Fruit fly (Drosophila melanogaster) whole organism, embryonic: ENCODE data around the gene CG44437.

Source experiments
- CG10267 ChIP-seq: fragments of 200-800 bp; sonication (Bioruptor generic); optimal IDR thresholded peaks from 2 replicates; lab custom pipeline; 2018; ENCODE audit warnings: missing biosample characterization, mild to moderate bottlenecking, missing genetic modification characterization, moderate library complexity
- CG10366 ChIP-seq: fragments of 200-800 bp; sonication (Bioruptor generic); IDR thresholded peaks from 2 replicates; pipeline ENCODE4 v1.3.6; 2022; ENCODE audit warnings: missing biosample characterization, missing genetic modification characterization
- CG11560 ChIP-seq: fragments of 200-800 bp; sonication (Bioruptor generic); IDR thresholded peaks from 3 replicates; pipeline ENCODE4 v1.3.6; 2022; ENCODE audit warnings: missing biosample characterization, missing genetic modification characterization
- CG11723 ChIP-seq: fragments of 200-800 bp; sonication (Bioruptor generic); optimal IDR thresholded peaks from 2 replicates; lab custom pipeline; 2017; ENCODE audit warnings: missing biosample characterization, mild to moderate bottlenecking, missing genetic modification characterization
- CG13296 ChIP-seq: fragments of 200-800 bp; sonication (Bioruptor generic); optimal IDR thresholded peaks from 3 replicates; lab custom pipeline; 2018; ENCODE audit warnings: missing biosample characterization, mild to moderate bottlenecking, missing genetic modification characterization
- CG13424 ChIP-seq: fragments of 200-800 bp; sonication (Bioruptor generic); optimal IDR thresholded peaks from 2 replicates; lab custom pipeline; 2019; ENCODE audit warnings: missing biosample characterization, mild to moderate bottlenecking, missing genetic modification characterization, moderate library complexity
- CG15479 ChIP-seq: fragments of 200-800 bp; sonication (Bioruptor generic); optimal IDR thresholded peaks from 3 replicates; lab custom pipeline; 2019; ENCODE audit warnings: missing biosample characterization, mild to moderate bottlenecking, missing genetic modification characterization, moderate library complexity
- CG2199 ChIP-seq: fragments of 200-800 bp; sonication (Bioruptor generic); IDR thresholded peaks from 3 replicates; pipeline ENCODE4 v1.3.6; 2022; ENCODE audit warnings: missing biosample characterization, missing genetic modification characterization
- CG2875 ChIP-seq: fragments of 200-800 bp; sonication (Bioruptor generic); optimal IDR thresholded peaks from 2 replicates; lab custom pipeline; 2017; ENCODE audit warnings: missing biosample characterization, mild to moderate bottlenecking, missing genetic modification characterization, missing genetic modification reagents
- CG31224 ChIP-seq: fragments of 200-800 bp; sonication (Bioruptor generic); IDR thresholded peaks from 2 replicates; pipeline ENCODE4 v1.3.6; 2022; ENCODE audit warnings: missing biosample characterization, missing genetic modification characterization
- CG32772 ChIP-seq: fragments of 200-800 bp; sonication (Bioruptor generic); IDR thresholded peaks from 2 replicates; pipeline ENCODE4 v1.3.6; 2022; ENCODE audit warnings: missing biosample characterization, missing genetic modification characterization
- CG3726 ChIP-seq: fragments of 200-800 bp; sonication (Bioruptor generic); IDR thresholded peaks from 3 replicates; pipeline ENCODE4, ENCODE4 v1.3.6; 2022; ENCODE audit warnings: missing biosample characterization, missing genetic modification characterization
- CG7357 ChIP-seq: fragments of 200-800 bp; sonication (Bioruptor generic); IDR thresholded peaks from 3 replicates; pipeline ENCODE4 v1.3.6; 2022; ENCODE audit warnings: missing biosample characterization, missing genetic modification characterization
- CG7372 ChIP-seq: fragments of 200-800 bp; sonication (Bioruptor generic); IDR thresholded peaks from 2 replicates; pipeline ENCODE4 v1.3.6; 2022; ENCODE audit warnings: missing biosample characterization, missing genetic modification characterization
- CG8359 ChIP-seq: fragments of 200-800 bp; sonication (Bioruptor generic); optimal IDR thresholded peaks from 2 replicates; lab custom pipeline; 2017; ENCODE audit warnings: missing biosample characterization, mild to moderate bottlenecking, missing genetic modification characterization, borderline replicate concordance
- Camta ChIP-seq: fragments of 200-800 bp; sonication (Bioruptor generic); optimal IDR thresholded peaks from 2 replicates; lab custom pipeline; 2016; ENCODE audit warnings: missing biosample characterization, missing genetic modification characterization
- Drgx ChIP-seq: fragments of 200-800 bp; sonication (Bioruptor generic); IDR thresholded peaks from 2 replicates; pipeline ENCODE4 v1.3.6; 2022; ENCODE audit warnings: missing biosample characterization, missing genetic modification characterization
- Ets65A ChIP-seq: fragments of 200-800 bp; sonication (Bioruptor generic); peaks from one replicate; lab custom pipeline; 2016; ENCODE audit warnings: missing biosample characterization, missing genetic modification characterization
- H15 ChIP-seq: fragments of 200-800 bp; sonication (Bioruptor generic); IDR thresholded peaks from 3 replicates; pipeline ENCODE4 v1.3.6; 2022; ENCODE audit warnings: missing biosample characterization, missing genetic modification characterization
- HLH3B ChIP-seq: fragments of 200-800 bp; sonication (Bioruptor generic); IDR thresholded peaks from 2 replicates; pipeline ENCODE4 v1.3.6; 2022; ENCODE audit warnings: missing biosample characterization, missing genetic modification characterization
- Hr78 ChIP-seq, 2 experiments: fragments of 200-800 bp in 1 of 2; fragments of >200 bp in 1 of 2; sonication (Bioruptor generic) in 1 of 2; optimal IDR thresholded peaks; 2 replicates each; lab custom pipeline; 2017 to 2019; ENCODE audit warnings: missing biosample characterization in 2 of 2, missing genetic modification characterization in 2 of 2, mild to moderate bottlenecking in 1 of 2, moderate library complexity in 1 of 2
- MTF-1 ChIP-seq: fragments of 200-800 bp; sonication (Bioruptor generic); optimal IDR thresholded peaks from 2 replicates; lab custom pipeline; 2018; ENCODE audit warnings: missing biosample characterization, mild to moderate bottlenecking, missing genetic modification characterization, borderline replicate concordance
- Ptx1 ChIP-seq: fragments of 200-800 bp; sonication (Bioruptor generic); IDR thresholded peaks from 2 replicates; pipeline ENCODE4 v1.3.6; 2022; ENCODE audit warnings: missing biosample characterization, missing genetic modification characterization
- Ravus ChIP-seq: fragments of 200-800 bp; sonication (Bioruptor generic); IDR thresholded peaks from 2 replicates; pipeline ENCODE4 v1.3.6; 2022; ENCODE audit warnings: missing biosample characterization, missing genetic modification characterization
- Sox100B ChIP-seq: fragments of 200-800 bp; sonication (Bioruptor generic); optimal IDR thresholded peaks from 3 replicates; lab custom pipeline; 2018; ENCODE audit warnings: missing biosample characterization, mild to moderate bottlenecking, missing genetic modification characterization
- Sox102F ChIP-seq: fragments of 200-800 bp; sonication (Bioruptor generic); optimal IDR thresholded peaks from 2 replicates; lab custom pipeline; 2018; ENCODE audit warnings: missing biosample characterization, mild to moderate bottlenecking, missing genetic modification characterization, moderate library complexity
- crc ChIP-seq: fragments of 200-800 bp; sonication (Bioruptor generic); optimal IDR thresholded peaks from 2 replicates; lab custom pipeline; 2016; ENCODE audit warnings: missing biosample characterization, missing genetic modification characterization
- danr ChIP-seq: fragments of 200-800 bp; sonication (Bioruptor generic); IDR thresholded peaks from 2 replicates; pipeline ENCODE4 v1.3.6; 2022; ENCODE audit warnings: missing biosample characterization, missing genetic modification characterization
- en ChIP-seq: fragments of 200-800 bp; sonication (Bioruptor generic); optimal IDR thresholded peaks from 2 replicates; lab custom pipeline; 2016; ENCODE audit warnings: missing biosample characterization, missing genetic modification characterization
- exex ChIP-seq: fragments of 200-800 bp; sonication (Bioruptor generic); optimal IDR thresholded peaks from 4 replicates; lab custom pipeline; 2018; ENCODE audit warnings: missing biosample characterization, mild to moderate bottlenecking, missing genetic modification characterization, moderate library complexity
- gfzf ChIP-seq: fragments of 200-800 bp; sonication (Bioruptor generic); optimal IDR thresholded peaks from 2 replicates; lab custom pipeline; 2016; ENCODE audit warnings: missing biosample characterization, mild to moderate bottlenecking, missing genetic modification characterization, moderate library complexity
- nerfin-1 ChIP-seq: fragments of 200-800 bp; sonication (Bioruptor generic); optimal IDR thresholded peaks from 3 replicates; lab custom pipeline; 2019; ENCODE audit warnings: missing biosample characterization, mild to moderate bottlenecking, missing genetic modification characterization, moderate library complexity
- otp ChIP-seq: fragments of 200-800 bp; sonication (Bioruptor generic); IDR thresholded peaks from 3 replicates; pipeline ENCODE4, ENCODE4 v1.3.6; 2022; ENCODE audit warnings: missing biosample characterization, missing genetic modification characterization
- pb ChIP-seq: fragments of 200-800 bp; sonication (Bioruptor generic); optimal IDR thresholded peaks from 3 replicates; lab custom pipeline; 2016; ENCODE audit warnings: missing biosample characterization, missing genetic modification characterization
- peb ChIP-seq: fragments of 200-800 bp; sonication (Bioruptor generic); IDR thresholded peaks from 2 replicates; pipeline ENCODE4 v1.3.6; 2022; ENCODE audit warnings: missing biosample characterization, missing genetic modification characterization
- pho ChIP-seq: fragments of 200-800 bp; sonication (Bioruptor generic); optimal IDR thresholded peaks from 2 replicates; lab custom pipeline; 2016; ENCODE audit warnings: missing biosample characterization, missing genetic modification characterization
- phol ChIP-seq: fragments of 200-800 bp; sonication (Bioruptor generic); optimal IDR thresholded peaks from 3 replicates; lab custom pipeline; 2018; ENCODE audit warnings: missing biosample characterization, mild to moderate bottlenecking, missing genetic modification characterization, moderate library complexity
- ranshi ChIP-seq: fragments of 200-800 bp; sonication (Bioruptor generic); IDR thresholded peaks from 2 replicates; pipeline ENCODE4 v1.3.6; 2022; ENCODE audit warnings: missing biosample characterization, missing genetic modification characterization
- sens-2 ChIP-seq: fragments of 200-800 bp; sonication (Bioruptor generic); IDR thresholded peaks from 2 replicates; pipeline ENCODE4 v1.3.6; 2022; ENCODE audit warnings: missing biosample characterization, missing genetic modification characterization
- shn ChIP-seq: fragments of 200-800 bp; sonication (Bioruptor generic); optimal IDR thresholded peaks from 3 replicates; lab custom pipeline; 2016; ENCODE audit warnings: missing biosample characterization, missing genetic modification characterization
- tll ChIP-seq, 2 experiments: fragments of 200-800 bp in 1 of 2; fragments of >200 bp in 1 of 2; sonication (Bioruptor generic) in 1 of 2; optimal IDR thresholded peaks; 2 replicates each; lab custom pipeline; 2017 to 2019; ENCODE audit warnings: missing biosample characterization in 2 of 2, missing genetic modification characterization in 2 of 2, mild to moderate bottlenecking in 1 of 2, moderate library complexity in 1 of 2
- toy ChIP-seq: fragments of 200-800 bp; sonication (Bioruptor generic); IDR thresholded peaks from 2 replicates; pipeline ENCODE4 v1.3.6; 2022; ENCODE audit warnings: missing biosample characterization, missing genetic modification characterization
- vnd ChIP-seq: fragments of 200-800 bp; sonication (Bioruptor generic); IDR thresholded peaks from 3 replicates; pipeline ENCODE4 v1.3.6; 2022; ENCODE audit warnings: missing biosample characterization, missing genetic modification characterization; ENCODE audit not compliant: partially characterized antibody

The CG44437 gene

DNA sequence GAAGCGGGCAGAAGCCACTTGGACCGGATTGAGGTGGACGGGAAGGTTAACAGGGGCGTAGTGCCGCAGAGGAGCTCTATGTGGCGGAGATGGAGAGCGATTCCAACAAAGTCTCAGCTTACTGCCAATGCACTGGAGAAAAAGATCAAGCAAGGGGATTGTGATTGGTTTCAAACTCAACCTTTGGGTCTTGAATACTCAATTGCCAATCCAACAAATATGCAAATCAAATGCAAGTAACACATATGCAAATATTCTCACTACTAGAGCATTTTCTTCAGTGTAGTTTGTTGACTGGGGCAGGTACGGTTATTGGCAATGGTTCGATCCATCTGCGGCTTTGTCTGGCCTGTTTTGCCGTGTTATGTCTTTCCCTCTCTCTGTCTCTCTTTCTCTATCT lies 49.2 kb upstream of the CG44437 start (continued):
- TF ChIP-seq pb (GFP tag; lab: Kevin White, UChicago) (peak; percentile 82), peb (peak; percentile 62), CG11723 (peak; percentile 64), vnd (GFP tag; lab: Robert Waterston, UW) (no peak), Ravus (GFP tag; lab: Robert Waterston, UW) (no peak), CG13296 (peak; percentile 43), CG3726 (GFP tag; lab: Robert Waterston, UW) (peak; percentile 82), phol (tag; lab: Kevin White, UChicago) (peak; percentile 72), MTF-1 (GFP tag; lab: Kevin White, UChicago) (peak; percentile 45), otp (GFP tag; lab: Robert Waterston, UW) (peak; percentile 69; the same call in 2 of the 3 replicates), CG13424 (tag; lab: Kevin White, UChicago) (peak; percentile 68), Sox102F (GFP tag; lab: Kevin White, UChicago) (peak; percentile 83), shn (GFP tag; lab: Kevin White, UChicago) (peak; percentile 71), gfzf (GFP tag; lab: Kevin White, UChicago) (no peak), pho (peak; percentile 60), CG11560 (peak; percentile 66), nerfin-1 (tag; lab: Kevin White, UChicago) (peak; percentile 74), CG7372 (GFP tag; lab: Robert Waterston, UW) (peak; percentile 55; the same call in 1 of the 2 replicates), CG15479 (GFP tag; lab: Kevin White, UChicago) (no peak), Camta (peak; percentile 74), Sox100B (GFP tag; lab: Kevin White, UChicago) (peak; percentile 43), danr (GFP tag; lab: Robert Waterston, UW) (0 out of 2 replicates have a peak, but pooled peaks have one; percentile 42), crc (GFP tag; lab: Kevin White, UChicago) (peak; percentile 63), Hr78 (GFP tag; optimal IDR thresholded peaks at IDR 0.05; lab: Kevin White, UChicago) (peak in 1 of 2 experiments; percentile 58), H15 (peak; percentile 81), CG31224 (GFP tag; lab: Robert Waterston, UW) (0 out of 2 replicates have a peak, but pooled peaks have one; percentile 17), exex (tag; lab: Kevin White, UChicago) (no peak), toy (GFP tag; lab: Robert Waterston, UW) (0 out of 2 replicates have a peak, but pooled peaks have one; percentile 51), Ptx1 (GFP tag; lab: Robert Waterston, UW) (peak; percentile 81), Drgx (GFP tag; lab: Robert Waterston, UW) (peak; percentile 94), CG10366 (peak; percentile 83), CG2199 (GFP tag; lab: Robert Waterston, UW) (no peak), Ets65A (GFP tag; lab: Kevin White, UChicago) (peak; percentile 94), CG2875 (GFP tag; lab: Kevin White, UChicago) (peak; percentile 68), sens-2 (GFP tag; lab: Robert Waterston, UW) (peak; percentile 52; the same call in 1 of the 2 replicates), CG32772 (GFP tag; lab: Robert Waterston, UW) (peak; percentile 81), CG7357 (GFP tag; lab: Robert Waterston, UW) (peak; percentile 70), CG10267 (tag; lab: Kevin White, UChicago) (peak; percentile 49), tll (GFP tag; optimal IDR thresholded peaks at IDR 0.05; lab: Kevin White, UChicago) (peak in 1 of 2 experiments; percentile 0), HLH3B (GFP tag; lab: Robert Waterston, UW) (peak; percentile 81), CG8359 (GFP tag; lab: Kevin White, UChicago) (peak; percentile 66), ranshi (GFP tag; lab: Robert Waterston, UW) (peak; percentile 67), en (GFP tag; lab: Kevin White, UChicago) (peak; percentile 67)
- TF ChIP-seq, all 482 proteins: peak for 361
